Worm (Caenorhabditis elegans) whole organism, L2 larva: ENCODE results near the gene pqn-63.

ENCODE experiments used
- F13H6.1 ChIP-seq: sonication (generic microtip); optimal IDR thresholded peaks from 2 replicates; lab custom pipeline; 2016; ENCODE audit warnings: missing genetic modification characterization, missing compliant biosample characterization
- R02D3.7 ChIP-seq: fragments of 150-350 bp; optimal IDR thresholded peaks from 2 replicates; lab custom pipeline; 2014; ENCODE audit warnings: missing biosample characterization, missing genetic modification characterization
- ama-1 ChIP-seq: fragments of 150-350 bp; optimal IDR thresholded peaks from 2 replicates; lab custom pipeline; 2018; ENCODE audit warnings: inconsistent platforms
- egl-27 ChIP-seq: sonication (generic microtip); optimal IDR thresholded peaks from 3 replicates; lab custom pipeline; 2017; ENCODE audit warnings: missing biosample characterization, missing genetic modification reagents, missing genetic modification characterization
- elt-1 ChIP-seq: fragments of 150-350 bp; optimal IDR thresholded peaks from 2 replicates; lab custom pipeline; 2014; ENCODE audit warnings: missing biosample characterization, missing genetic modification characterization
- elt-3 ChIP-seq: sonication (generic microtip); optimal IDR thresholded peaks from 2 replicates; lab custom pipeline; 2017; ENCODE audit warnings: missing biosample characterization, missing genetic modification characterization
- fos-1 ChIP-seq: fragments of 150-350 bp; optimal IDR thresholded peaks from 2 replicates; lab custom pipeline; 2014; ENCODE audit warnings: missing biosample characterization, missing genetic modification characterization
- lin-11 ChIP-seq: fragments of 150-350 bp; sonication (generic microtip); optimal IDR thresholded peaks from 2 replicates; lab custom pipeline; 2014; ENCODE audit warnings: missing biosample characterization, missing genetic modification characterization, inconsistent platforms, mixed read lengths
- lsy-2 ChIP-seq, 2 experiments: fragments of 150-350 bp in 1 of 2; sonication (generic microtip) in 1 of 2; optimal IDR thresholded peaks; 2 replicates each; lab custom pipeline; 2014 to 2017; ENCODE audit warnings: missing biosample characterization in 2 of 2, missing genetic modification characterization in 2 of 2
- mbf-1 ChIP-seq: sonication (generic microtip); optimal IDR thresholded peaks from 2 replicates; lab custom pipeline; 2017; ENCODE audit warnings: missing biosample characterization, missing genetic modification characterization
- nhr-12 ChIP-seq: fragments of 150-350 bp; optimal IDR thresholded peaks from 2 replicates; lab custom pipeline; 2014; ENCODE audit warnings: missing biosample characterization, missing genetic modification characterization
- nhr-77 ChIP-seq: fragments of 150-350 bp; optimal IDR thresholded peaks from 2 replicates; lab custom pipeline; 2014; ENCODE audit warnings: missing biosample characterization, missing genetic modification characterization
- skn-1 ChIP-seq: sonication (generic microtip); optimal IDR thresholded peaks from 2 replicates; lab custom pipeline; 2017; ENCODE audit warnings: missing biosample characterization, missing genetic modification characterization
- unc-55 ChIP-seq: fragments of 150-350 bp; sonication (generic microtip); optimal IDR thresholded peaks from 3 replicates; lab custom pipeline; 2014; ENCODE audit warnings: missing biosample characterization, missing genetic modification reagents, missing genetic modification characterization

DNA sequence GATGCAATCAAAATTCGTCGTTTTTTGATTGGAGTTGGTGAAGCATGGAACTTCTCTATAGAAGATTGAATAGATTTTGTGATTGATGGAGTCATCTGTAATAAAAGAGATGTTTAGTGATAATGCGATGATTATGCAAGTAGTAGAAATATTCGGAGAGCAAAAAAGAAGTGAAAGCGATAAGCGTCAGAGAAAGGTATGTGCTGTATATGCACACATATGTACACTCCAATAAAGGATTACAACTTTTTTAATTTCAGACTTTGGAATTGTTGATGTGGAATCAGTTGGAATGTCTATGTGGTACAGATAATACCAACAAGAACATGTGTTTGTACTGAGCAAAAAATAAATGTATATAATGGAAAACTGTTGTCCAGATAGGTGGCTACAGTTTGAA lies 45.6 kb upstream of the pqn-63 start, which contains the start of gene F25B3.5:
- TF ChIP-seq nhr-77 (no peak), elt-1 (tag; lab: Kevin White, UChicago) (no peak), unc-55 (GFP tag; lab: Kevin White, UChicago) (no peak), lsy-2 (tag; optimal IDR thresholded peaks at IDR 0.05; lab: Kevin White, UChicago) (no peak), mbf-1 (tag; lab: Kevin White, UChicago) (no peak), F13H6.1 (tag; lab: Kevin White, UChicago) (no peak), lin-11 (tag; lab: Kevin White, UChicago) (no peak), R02D3.7 (tag; lab: Kevin White, UChicago) (no peak), elt-3 (no peak), fos-1 (no peak), nhr-12 (tag; lab: Kevin White, UChicago) (no peak), ama-1 (no peak), skn-1 (no peak), egl-27 (tag; lab: Kevin White, UChicago) (no peak)
